Worm (Caenorhabditis elegans) whole organism, mixed stage, embryonic: ENCODE data around the gene lat-1.

Experiments used
- M03D4.4 ChIP-seq: sonication (generic microtip); optimal IDR thresholded peaks from 2 replicates; lab custom pipeline; 2017; ENCODE audit warnings: mild to moderate bottlenecking, missing genetic modification characterization, missing compliant biosample characterization
- blmp-1 ChIP-seq: fragments of 150-350 bp; optimal IDR thresholded peaks from 2 replicates; lab custom pipeline; 2014; ENCODE audit warnings: missing biosample characterization, missing genetic modification characterization
- ces-1 ChIP-seq: fragments of 150-350 bp; optimal IDR thresholded peaks from 2 replicates; lab custom pipeline; 2014; ENCODE audit warnings: missing biosample characterization, missing genetic modification reagents, missing genetic modification characterization
- drap-1 ChIP-seq: fragments of 200-800 bp; sonication (Bioruptor generic); optimal IDR thresholded peaks from 3 replicates; lab custom pipeline; 2018; ENCODE audit warnings: mild to moderate bottlenecking, missing genetic modification characterization, missing compliant biosample characterization
- lsy-2 ChIP-seq: fragments of 150-350 bp; optimal IDR thresholded peaks from 2 replicates; lab custom pipeline; 2014; ENCODE audit warnings: missing biosample characterization, missing genetic modification characterization
- mep-1 ChIP-seq: fragments of 150-350 bp; optimal IDR thresholded peaks from 2 replicates; lab custom pipeline; 2017; ENCODE audit warnings: missing biosample characterization, missing genetic modification reagents, missing genetic modification characterization, inconsistent platforms
- nhr-12 ChIP-seq: fragments of 150-350 bp; optimal IDR thresholded peaks from 2 replicates; lab custom pipeline; 2014; ENCODE audit warnings: missing biosample characterization, missing genetic modification characterization
- nhr-28 ChIP-seq: fragments of 150-350 bp; optimal IDR thresholded peaks from 2 replicates; lab custom pipeline; 2014; ENCODE audit warnings: missing biosample characterization, missing genetic modification characterization
- sptf-1 ChIP-seq: sonication (generic microtip); optimal IDR thresholded peaks from 2 replicates; lab custom pipeline; 2017; ENCODE audit warnings: mild to moderate bottlenecking, missing genetic modification characterization, moderate library complexity, missing compliant biosample characterization
- unc-39 ChIP-seq: fragments of 150-350 bp; optimal IDR thresholded peaks from 2 replicates; lab custom pipeline; 2014; ENCODE audit warnings: missing biosample characterization, missing genetic modification characterization
- ztf-11 ChIP-seq: fragments of 150-350 bp; optimal IDR thresholded peaks from 2 replicates; lab custom pipeline; 2014; ENCODE audit warnings: missing biosample characterization, missing genetic modification characterization

DNA sequence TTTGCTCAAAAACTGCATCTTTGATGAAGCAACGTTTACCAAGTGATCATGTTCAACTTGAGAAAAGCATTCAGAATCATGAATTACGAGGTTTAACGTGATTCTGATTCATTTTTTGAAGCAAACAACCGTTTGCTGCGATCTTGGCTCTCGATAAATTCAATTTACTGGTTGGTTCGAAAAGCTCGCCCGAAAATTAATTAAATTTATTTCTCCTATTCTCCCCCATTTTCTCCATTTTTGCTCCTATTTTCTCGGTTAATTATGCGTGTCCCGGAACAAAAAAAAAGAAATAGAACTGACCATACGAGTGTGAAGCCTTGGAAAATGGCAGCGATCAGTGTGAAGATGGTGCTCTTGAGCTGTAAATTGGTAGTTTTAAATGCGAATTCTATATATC, 60.3 kb downstream of the lat-1 start:
- TF ChIP-seq blmp-1 (tag; lab: Kevin White, UChicago) (no peak), lsy-2 (tag; lab: Kevin White, UChicago) (no peak), sptf-1 (no peak), unc-39 (tag; lab: Kevin White, UChicago) (no peak), ztf-11 (no peak), M03D4.4 (tag; lab: Kevin White, UChicago) (no peak), ces-1 (GFP tag; lab: Kevin White, UChicago) (peak; percentile 94), mep-1 (no peak), nhr-12 (no peak), drap-1 (GFP tag; lab: Kevin White, UChicago) (no peak), nhr-28 (tag; lab: Kevin White, UChicago) (no peak)
